Fruit fly (Drosophila melanogaster) whole organism, wandering third instar larva: ENCODE data around the gene Ca-beta.

ENCODE experiments used
- Dif ChIP-seq: fragments of 200-275, 200-300 bp; sonication (Bioruptor generic); optimal IDR thresholded peaks from 2 replicates; lab custom pipeline; 2018; ENCODE audit warnings: missing biosample characterization, missing genetic modification characterization; ENCODE audit not compliant: partially characterized antibody
- Hr83 ChIP-seq: fragments of 200-300 bp; sonication (Bioruptor generic); optimal IDR thresholded peaks from 2 replicates; lab custom pipeline; 2016; ENCODE audit warnings: missing biosample characterization, mild to moderate bottlenecking, missing genetic modification characterization, moderate library complexity; ENCODE audit not compliant: poor library complexity, severe bottlenecking
- OdsH ChIP-seq: fragments of 200-800 bp; sonication (Bioruptor generic); optimal IDR thresholded peaks from 2 replicates; lab custom pipeline; 2016; ENCODE audit warnings: missing biosample characterization, mild to moderate bottlenecking, missing genetic modification characterization
- Rel ChIP-seq, 2 experiments: fragments of 200-800 bp; sonication (Bioruptor generic) in 1 of 2; optimal IDR thresholded peaks; 2 replicates in 1 of 2; 3 replicates in 1 of 2; lab custom pipeline; 2016 to 2019; ENCODE audit warnings: mild to moderate bottlenecking in 2 of 2, missing biosample characterization in 2 of 2, missing genetic modification characterization in 2 of 2, moderate library complexity in 1 of 2
- foxo ChIP-seq, 2 experiments: fragments of 200-800 bp; sonication (Bioruptor generic); optimal IDR thresholded peaks; 2 replicates in 1 of 2; 3 replicates in 1 of 2; lab custom pipeline; 2016 to 2017; ENCODE audit warnings: missing biosample characterization in 2 of 2, missing genetic modification characterization in 2 of 2
- pan ChIP-seq: fragments of >200 bp; optimal IDR thresholded peaks from 2 replicates; lab custom pipeline; 2017

DNA sequence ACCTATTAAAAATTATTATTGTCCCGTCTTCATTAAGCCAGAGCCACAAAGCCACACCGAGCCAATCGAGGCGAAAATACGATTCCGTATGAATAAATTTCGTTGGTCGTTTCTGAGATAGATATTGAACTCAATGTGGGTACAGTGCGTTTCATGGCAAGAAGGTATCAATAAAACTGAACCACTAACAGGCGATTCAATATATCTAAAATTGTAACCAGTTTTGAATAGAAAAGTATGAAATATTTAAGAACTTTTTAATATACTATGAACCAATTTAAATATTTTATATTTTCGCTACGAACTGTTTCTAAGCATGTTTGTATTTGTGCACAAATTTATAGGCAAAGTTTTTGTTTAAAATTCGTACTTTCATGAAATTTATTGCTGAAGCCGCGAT lies 4.3 kb downstream of the Ca-beta start:
- TF ChIP-seq pan (lab: Kevin White, UChicago) (no peak), Dif (GFP tag; lab: Kevin White, UChicago) (no peak), Hr83 (GFP tag; lab: Kevin White, UChicago) (no peak), foxo (GFP tag; optimal IDR thresholded peaks at IDR 0.05; lab: Kevin White, UChicago) (no peak), OdsH (GFP tag; lab: Kevin White, UChicago) (no peak), Rel (GFP tag; optimal IDR thresholded peaks at IDR 0.05; lab: Kevin White, UChicago) (no peak), Rel (tag; optimal IDR thresholded peaks at IDR 0.05; lab: Kevin White, UChicago) (no peak)
